Worm (Caenorhabditis elegans): ENCODE data around the gene cest-5.1.

DNA sequence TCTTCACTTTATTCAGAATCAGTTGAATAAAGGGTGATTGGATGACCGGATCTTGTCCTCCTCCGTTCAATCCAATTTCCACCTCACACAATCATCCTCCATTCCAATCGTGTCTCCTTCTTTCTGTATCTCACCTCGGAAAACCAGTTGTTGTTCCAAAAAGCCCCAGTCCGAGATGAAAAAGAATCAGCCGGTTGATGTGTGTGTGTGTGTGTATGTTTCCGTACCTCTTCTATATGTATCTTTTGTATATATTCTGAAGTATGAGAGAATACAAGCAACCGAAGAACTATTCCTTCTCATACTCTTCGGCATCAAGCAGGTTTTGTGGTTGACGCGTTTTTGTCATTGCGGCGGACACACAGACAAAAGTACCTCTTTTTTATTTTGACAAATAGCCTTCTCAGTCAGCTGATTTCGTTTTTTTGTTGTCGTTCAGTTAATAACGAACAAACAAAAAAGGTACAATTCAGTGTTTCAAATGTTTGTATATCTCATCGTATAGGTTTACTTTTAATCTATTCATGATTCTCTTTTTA, 22.2 kb upstream of the cest-5.1 start:
- TF ChIP-seq peb-1 (tag; optimal IDR thresholded peaks at IDR 0.05) (no peak), lsy-2 (tag; optimal IDR thresholded peaks at IDR 0.05) (no peak), nhr-237 (tag; optimal IDR thresholded peaks at IDR 0.05) (no peak), nhr-21 (tag; optimal IDR thresholded peaks at IDR 0.05) (peak; percentile 48), lin-39 (tag; optimal IDR thresholded peaks at IDR 0.05) (no peak), ztf-11 (tag; optimal IDR thresholded peaks at IDR 0.05) (no peak), unc-62 (GFP tag; optimal IDR thresholded peaks at IDR 0.05) (no peak), lin-13 (GFP tag; optimal IDR thresholded peaks at IDR 0.05) (no peak), elt-3 (tag; optimal IDR thresholded peaks at IDR 0.05) (no peak)
